Fruit fly (Drosophila melanogaster) whole organism, prepupa: ENCODE results near the gene ewg.

ENCODE experiments used
- Blimp-1 ChIP-seq: fragments of 200-800 bp; sonication (Bioruptor generic); optimal IDR thresholded peaks from 3 replicates; lab custom pipeline; 2017; ENCODE audit warnings: missing biosample characterization, missing genetic modification characterization, mild to moderate bottlenecking, moderate library complexity, missing genetic modification reagents
- CG11762 ChIP-seq: fragments of 200-800 bp; sonication (Bioruptor generic); optimal IDR thresholded peaks from 3 replicates; lab custom pipeline; 2016; ENCODE audit warnings: missing biosample characterization, missing genetic modification characterization; ENCODE audit not compliant: insufficient read depth
- CG6163 ChIP-seq: fragments of 200-800 bp; sonication (Bioruptor generic); IDR thresholded peaks from 3 replicates; pipeline ENCODE4 v1.3.6; 2022; ENCODE audit warnings: missing biosample characterization, missing genetic modification characterization
- CG6808 ChIP-seq: fragments of 200-800 bp; sonication (Bioruptor generic); optimal IDR thresholded peaks from 3 replicates; lab custom pipeline; 2017; ENCODE audit warnings: missing biosample characterization, missing genetic modification characterization, mild to moderate bottlenecking, moderate library complexity, missing genetic modification reagents
- CG6854 ChIP-seq: fragments of 200-800 bp; sonication (Bioruptor generic); optimal IDR thresholded peaks from 2 replicates; lab custom pipeline; 2017; ENCODE audit warnings: missing biosample characterization, mild to moderate bottlenecking, missing genetic modification characterization
- Hr39 ChIP-seq: fragments of 200-800 bp; sonication (Bioruptor generic); optimal IDR thresholded peaks from 2 replicates; lab custom pipeline; 2016; ENCODE audit warnings: missing biosample characterization, missing genetic modification characterization
- Smox ChIP-seq: fragments of 200-800 bp; sonication (Bioruptor generic); optimal IDR thresholded peaks from 3 replicates; lab custom pipeline; 2016; ENCODE audit warnings: missing biosample characterization, missing genetic modification characterization

dm6 chrX:247329-247728 is 32.2 kb downstream of the ewg start:
- TF ChIP-seq Hr39 (GFP tag; lab: Kevin White, UChicago) (no peak), Smox (GFP tag; lab: Kevin White, UChicago) (no peak), CG6163 (no peak), CG11762 (GFP tag; lab: Kevin White, UChicago) (no peak), Blimp-1 (GFP tag; lab: Kevin White, UChicago) (no peak), CG6808 (GFP tag; lab: Kevin White, UChicago) (no peak), CG6854 (GFP tag; lab: Kevin White, UChicago) (peak; percentile 41)
